Worm (Caenorhabditis elegans) whole organism, young adult: ENCODE measurements around the gene Y51H7BR.8.
A peak's percentile ranks its signal among the peaks of the same experiment; 100 is the strongest.

Experiments used
- C17E4.6 ChIP-seq: fragments of 200-800 bp; sonication (Bioruptor generic); IDR thresholded peaks from 2 replicates; pipeline ENCODE4 v1.3.6; 2022; ENCODE audit warnings: missing genetic modification reagents, missing genetic modification characterization, missing compliant biosample characterization
- F23B12.7 ChIP-seq: sonication (generic microtip); optimal IDR thresholded peaks from 2 replicates; lab custom pipeline; 2017; ENCODE audit warnings: missing genetic modification characterization, mild to moderate bottlenecking, missing compliant biosample characterization, antibody characterized with exemption, moderate library complexity; ENCODE audit not compliant: insufficient read depth
- F55B11.4 ChIP-seq: sonication (generic microtip); optimal IDR thresholded peaks from 2 replicates; lab custom pipeline; 2016; ENCODE audit warnings: missing compliant biosample characterization, missing genetic modification characterization, borderline replicate concordance; ENCODE audit not compliant: insufficient read depth
- K12H6.12 ChIP-seq: fragments of 200-800 bp; sonication (Bioruptor generic); optimal IDR thresholded peaks from 2 replicates; lab custom pipeline; 2018; ENCODE audit warnings: mild to moderate bottlenecking, missing genetic modification characterization, missing compliant biosample characterization
- Y79H2A.3 ChIP-seq: fragments of 200-800 bp; sonication (Bioruptor generic); conservative IDR thresholded peaks from 2 replicates; pipeline ENCODE4 v1.3.6; 2022; ENCODE audit warnings: missing genetic modification reagents, missing genetic modification characterization, missing compliant biosample characterization
- Y95B8A.8 ChIP-seq: fragments of 200-800 bp; sonication (Bioruptor generic); IDR thresholded peaks from 2 replicates; pipeline ENCODE4 v1.3.6; 2022; ENCODE audit warnings: missing genetic modification reagents, missing genetic modification characterization, missing compliant biosample characterization
- ama-1 ChIP-seq, 3 experiments: fragments of 150-350 bp in 1 of 3; sonication (generic microtip) in 2 of 3; optimal IDR thresholded peaks; 2 replicates each; lab custom pipeline; 2014 to 2018; ENCODE audit warnings: missing biosample characterization in 2 of 3, missing genetic modification characterization in 2 of 3, missing genetic modification reagents in 2 of 3
- aptf-2 ChIP-seq: fragments of 200-800 bp; sonication (Bioruptor generic); conservative IDR thresholded peaks from 2 replicates; pipeline ENCODE4 v1.3.6; 2022; ENCODE audit warnings: missing genetic modification reagents, missing genetic modification characterization, missing compliant biosample characterization
- atf-7 ChIP-seq: sonication (generic microtip); optimal IDR thresholded peaks from 2 replicates; lab custom pipeline; 2017; ENCODE audit warnings: mild to moderate bottlenecking, missing genetic modification characterization, missing compliant biosample characterization
- bed-1 ChIP-seq: fragments of 200-800 bp; sonication (Bioruptor generic); IDR thresholded peaks from 2 replicates; pipeline ENCODE4 v1.3.6; 2022; ENCODE audit warnings: missing genetic modification reagents, missing genetic modification characterization, missing compliant biosample characterization
- cebp-2 ChIP-seq: fragments of 200-800 bp; sonication (Bioruptor generic); IDR thresholded peaks from 2 replicates; pipeline ENCODE4 v1.3.6; 2022; ENCODE audit warnings: missing genetic modification characterization, missing compliant biosample characterization
- ceh-27 ChIP-seq: fragments of 200-800 bp; sonication (Bioruptor generic); optimal IDR thresholded peaks from 2 replicates; lab custom pipeline; 2018; ENCODE audit warnings: mild to moderate bottlenecking, missing genetic modification characterization, moderate library complexity, missing compliant biosample characterization
- ceh-40 ChIP-seq: fragments of 200-800 bp; sonication (Bioruptor generic); IDR thresholded peaks from 2 replicates; pipeline ENCODE4 v1.3.6; 2022; ENCODE audit warnings: missing genetic modification characterization, missing compliant biosample characterization
- ceh-58 ChIP-seq: fragments of 200-800 bp; sonication (Bioruptor generic); IDR thresholded peaks from 2 replicates; pipeline ENCODE4 v1.3.6; 2022; ENCODE audit warnings: missing genetic modification characterization, missing compliant biosample characterization
- ceh-91 ChIP-seq: fragments of 200-800 bp; sonication (Bioruptor generic); IDR thresholded peaks from 2 replicates; pipeline ENCODE4 v1.3.6; 2022; ENCODE audit warnings: missing genetic modification reagents, missing genetic modification characterization, missing compliant biosample characterization
- chd-7 ChIP-seq: sonication (generic microtip); optimal IDR thresholded peaks from 2 replicates; lab custom pipeline; 2016; ENCODE audit warnings: mild to moderate bottlenecking, missing genetic modification characterization, moderate library complexity, missing compliant biosample characterization
- dox-1 ChIP-seq: fragments of 200-800 bp; sonication (Bioruptor generic); IDR thresholded peaks from 2 replicates; pipeline ENCODE4 v1.3.6; 2022; ENCODE audit warnings: missing genetic modification reagents, missing genetic modification characterization, missing compliant biosample characterization
- dpl-1 ChIP-seq: fragments of 150-350 bp; optimal IDR thresholded peaks from 2 replicates; lab custom pipeline; 2014; ENCODE audit warnings: missing biosample characterization, missing genetic modification reagents, missing genetic modification characterization
- efl-1 ChIP-seq: fragments of 150-350 bp; optimal IDR thresholded peaks from 2 replicates; lab custom pipeline; 2014; ENCODE audit warnings: missing biosample characterization, missing genetic modification reagents, missing genetic modification characterization
- hlh-12 ChIP-seq: sonication (generic microtip); optimal IDR thresholded peaks from 2 replicates; lab custom pipeline; 2016; ENCODE audit warnings: missing genetic modification characterization, missing compliant biosample characterization
- hlh-26 ChIP-seq: fragments of 200-800 bp; sonication (Bioruptor generic); conservative IDR thresholded peaks from 2 replicates; pipeline ENCODE4 v1.3.6; 2022; ENCODE audit warnings: missing genetic modification reagents, missing genetic modification characterization, missing compliant biosample characterization
- lin-35 ChIP-seq, 3 experiments: fragments of 150-350 bp in 2 of 3; sonication (generic microtip) in 1 of 3; optimal IDR thresholded peaks; 2 replicates each; lab custom pipeline; 2014 to 2018; ENCODE audit warnings: missing biosample characterization in 3 of 3, missing genetic modification characterization in 3 of 3, missing genetic modification reagents in 3 of 3
- madf-10 ChIP-seq: sonication (generic microtip); optimal IDR thresholded peaks from 2 replicates; lab custom pipeline; 2016; ENCODE audit warnings: mild to moderate bottlenecking, missing genetic modification characterization, missing compliant biosample characterization
- madf-8 ChIP-seq: fragments of 200-800 bp; sonication (Bioruptor generic); conservative IDR thresholded peaks from 2 replicates; pipeline ENCODE4 v1.3.6; 2022; ENCODE audit warnings: missing genetic modification reagents, missing genetic modification characterization, missing compliant biosample characterization
- mcd-1 ChIP-seq: fragments of 200-800 bp; sonication (Bioruptor generic); IDR thresholded peaks from 2 replicates; pipeline ENCODE4 v1.3.6; 2022; ENCODE audit warnings: missing genetic modification reagents, missing genetic modification characterization, missing compliant biosample characterization
- mel-28 ChIP-seq: sonication (generic microtip); optimal IDR thresholded peaks from 2 replicates; lab custom pipeline; 2016; ENCODE audit warnings: borderline replicate concordance, mild to moderate bottlenecking, missing genetic modification characterization, missing compliant biosample characterization
- nfya-2 ChIP-seq: fragments of 200-800 bp; sonication (Bioruptor generic); IDR thresholded peaks from 2 replicates; pipeline ENCODE4 v1.3.6; 2022; ENCODE audit warnings: missing genetic modification reagents, missing genetic modification characterization, missing compliant biosample characterization
- nhr-179 ChIP-seq: sonication (generic microtip); optimal IDR thresholded peaks from 2 replicates; lab custom pipeline; 2016; ENCODE audit warnings: mild to moderate bottlenecking, missing genetic modification characterization, missing compliant biosample characterization
- nhr-80 ChIP-seq: sonication (generic microtip); optimal IDR thresholded peaks from 2 replicates; lab custom pipeline; 2016; ENCODE audit warnings: missing genetic modification characterization, missing compliant biosample characterization
- pha-4 ChIP-seq: fragments of 150-350 bp; sonication (generic microtip); optimal IDR thresholded peaks from 2 replicates; lab custom pipeline; 2014; ENCODE audit warnings: missing biosample characterization, missing genetic modification reagents, missing genetic modification characterization
- rec-8 ChIP-seq, 2 experiments: sonication (generic microtip); optimal IDR thresholded peaks; 2 replicates each; lab custom pipeline; 2016; ENCODE audit warnings: mild to moderate bottlenecking in 2 of 2, missing genetic modification characterization in 2 of 2, missing genetic modification reagents in 2 of 2, missing genotype in 2 of 2, missing biosample characterization in 1 of 2, missing compliant biosample characterization in 1 of 2, moderate library complexity in 1 of 2
- repo-1 ChIP-seq: sonication (generic microtip); optimal IDR thresholded peaks from 2 replicates; lab custom pipeline; 2017; ENCODE audit warnings: mild to moderate bottlenecking, missing genetic modification characterization, missing compliant biosample characterization
- rpc-1 ChIP-seq, 2 experiments: fragments of 150-350 bp in 1 of 2; sonication (generic microtip) in 1 of 2; optimal IDR thresholded peaks; 2 replicates each; lab custom pipeline; 2014 to 2018; ENCODE audit warnings: missing biosample characterization in 1 of 2, missing genetic modification characterization in 1 of 2, missing genetic modification reagents in 1 of 2, missing genotype in 1 of 2
- sdz-38 ChIP-seq: sonication (generic microtip); optimal IDR thresholded peaks from 2 replicates; lab custom pipeline; 2016; ENCODE audit warnings: missing genotype, missing genetic modification characterization, missing compliant biosample characterization
- sptf-2 ChIP-seq: fragments of 200-800 bp; sonication (Bioruptor generic); optimal IDR thresholded peaks from 2 replicates; lab custom pipeline; 2018; ENCODE audit warnings: mild to moderate bottlenecking, missing genetic modification characterization, missing compliant biosample characterization
- tbp1 ChIP-seq: fragments of 200-800 bp; sonication (Bioruptor generic); optimal IDR thresholded peaks from 2 replicates; lab custom pipeline; 2018; ENCODE audit warnings: mild to moderate bottlenecking, missing genetic modification characterization, missing compliant biosample characterization
- tlf-1 ChIP-seq: fragments of 200-800 bp; sonication (Bioruptor generic); optimal IDR thresholded peaks from 2 replicates; lab custom pipeline; 2018; ENCODE audit warnings: mild to moderate bottlenecking, missing genetic modification characterization, missing compliant biosample characterization
- ztf-6 ChIP-seq: fragments of 200-800 bp; sonication (Bioruptor generic); IDR thresholded peaks from 2 replicates; pipeline ENCODE4 v1.3.6; 2022; ENCODE audit warnings: missing genetic modification reagents, missing genetic modification characterization, missing compliant biosample characterization

Gene Y51H7BR.8

ce11 chrII:1519867-1520266 lies 853 bp downstream of the Y51H7BR.8 start (continued):
- peak in 1 of 2 experiments; percentile 34 for TF ChIP-seq rec-8 (tag; optimal IDR thresholded peaks at IDR 0.05; lab: Kevin White, UChicago)
- TF ChIP-seq rpc-1 (optimal IDR thresholded peaks at IDR 0.05; lab: Kevin White, UChicago): peak; percentile 60
- peak; percentile 73 for TF ChIP-seq rpc-1 (tag; optimal IDR thresholded peaks at IDR 0.05; lab: Kevin White, UChicago)
- TF ChIP-seq madf-10 (tag; lab: Kevin White, UChicago): peak; percentile 47
- TF ChIP-seq atf-7 (tag; lab: Kevin White, UChicago): no peak
- TF ChIP-seq cebp-2: 0 out of 2 replicates have a peak, but pooled peaks have one; percentile 63
- TF ChIP-seq, all 124 proteins: peak for 29

DNA sequence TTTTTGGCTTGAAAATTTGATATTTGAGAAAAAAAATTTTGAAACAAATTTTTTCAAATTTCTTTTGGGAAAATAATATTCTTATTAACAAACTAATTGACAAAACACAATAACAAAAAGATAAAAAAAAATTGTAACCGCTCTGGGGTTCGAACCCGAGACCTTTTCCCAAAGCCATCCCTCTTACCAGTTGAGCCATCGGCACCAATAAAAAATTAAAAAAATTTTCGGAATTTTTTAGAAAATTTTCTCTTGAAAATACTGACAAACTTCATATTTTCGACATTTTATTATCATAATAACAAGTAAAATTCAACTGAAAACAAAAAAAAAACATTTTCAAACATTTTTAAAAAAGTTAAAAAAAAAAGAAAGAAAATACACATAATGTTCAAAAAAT lies 2.9 kb downstream of the Y51H7BR.8 start:
- TF ChIP-seq efl-1 (GFP tag; lab: Kevin White, UChicago) (no peak), nhr-80 (tag; lab: Kevin White, UChicago) (no peak), sptf-2 (GFP tag; lab: Kevin White, UChicago) (no peak), rpc-1 (optimal IDR thresholded peaks at IDR 0.05; lab: Kevin White, UChicago) (peak; percentile 23), rpc-1 (tag; optimal IDR thresholded peaks at IDR 0.05; lab: Kevin White, UChicago) (peak; percentile 65), nhr-179 (tag; lab: Kevin White, UChicago) (no peak), tbp1 (peak; percentile 75), ztf-6 (GFP tag; lab: Robert Waterston, UW) (no peak)
- TF ChIP-seq, all 124 proteins: peak for 2

DNA sequence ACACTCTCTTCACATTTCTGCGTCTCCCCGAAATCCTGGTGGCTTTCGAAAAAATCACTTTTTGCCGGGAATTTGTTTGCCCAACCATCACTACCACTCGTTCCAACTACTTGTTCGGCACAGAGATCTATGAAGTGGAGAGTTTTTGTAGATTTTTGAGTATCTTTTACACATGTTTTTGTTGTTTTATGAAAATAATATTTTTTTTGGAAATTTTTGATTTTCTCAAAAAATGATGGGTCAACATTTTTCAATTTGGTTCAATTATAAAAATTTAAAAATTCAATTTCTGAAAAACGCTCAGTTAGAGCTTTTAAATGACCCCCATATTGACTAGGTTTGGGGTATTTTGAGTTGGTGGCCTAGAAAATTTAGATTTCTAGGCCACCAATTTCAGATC lies 6.5 kb downstream of the Y51H7BR.8 start, which contains the start of gene Y51H7BR.7:
Gene Y51H7BR.7, minus strand, starts transcription at position 101 of the 400 bp plus-strand sequence.
- TF ChIP-seq bed-1 (GFP tag; lab: Robert Waterston, UW) (no peak), Y95B8A.8 (GFP tag; lab: Robert Waterston, UW) (no peak), dox-1 (GFP tag; lab: Robert Waterston, UW) (no peak), madf-8 (GFP tag; lab: Robert Waterston, UW) (no peak), F23B12.7 (tag; lab: Kevin White, UChicago) (no peak), hlh-26 (GFP tag; lab: Robert Waterston, UW) (no peak), mel-28 (no peak), rpc-1 (optimal IDR thresholded peaks at IDR 0.05; lab: Kevin White, UChicago) (no peak), rpc-1 (tag; optimal IDR thresholded peaks at IDR 0.05; lab: Kevin White, UChicago) (no peak), ceh-40 (GFP tag; lab: Robert Waterston, UW) (no peak), tlf-1 (GFP tag; lab: Kevin White, UChicago) (no peak), repo-1 (tag; lab: Kevin White, UChicago) (no peak), mcd-1 (GFP tag; lab: Robert Waterston, UW) (no peak), ama-1 (optimal IDR thresholded peaks at IDR 0.05; lab: Kevin White, UChicago) (no peak), ama-1 (GFP tag; optimal IDR thresholded peaks at IDR 0.05; lab: Kevin White, UChicago) (no peak), chd-7 (tag; lab: Kevin White, UChicago) (no peak), aptf-2 (no peak), hlh-12 (tag; lab: Kevin White, UChicago) (no peak), dpl-1 (GFP tag; lab: Kevin White, UChicago) (no peak)

ce11 chrII:1529057-1529456 lies 10.0 kb downstream of the Y51H7BR.8 start, which contains the start of gene Y51H7BR.4:
Gene Y51H7BR.4, plus strand, starts transcription at chrII:1529357.
- TF ChIP-seq ceh-91 (GFP tag; lab: Robert Waterston, UW): no peak
- no peak for TF ChIP-seq ceh-27 (GFP tag; lab: Kevin White, UChicago)
- TF ChIP-seq ceh-58: no peak
- TF ChIP-seq chd-7 (tag; lab: Kevin White, UChicago): no peak
- no peak for TF ChIP-seq Y79H2A.3 (GFP tag; lab: Robert Waterston, UW)
- no peak for TF ChIP-seq pha-4 (tag; lab: Kevin White, UChicago)
- no peak for TF ChIP-seq nfya-2 (GFP tag; lab: Robert Waterston, UW)
- no peak for TF ChIP-seq hlh-12 (tag; lab: Kevin White, UChicago)
- no peak for TF ChIP-seq ztf-6 (GFP tag; lab: Robert Waterston, UW)
- no peak for TF ChIP-seq C17E4.6 (GFP tag; lab: Robert Waterston, UW)
- TF ChIP-seq K12H6.12: no peak
- TF ChIP-seq sdz-38: no peak
- no peak for TF ChIP-seq F55B11.4 (tag; lab: Kevin White, UChicago)
- no peak for TF ChIP-seq F23B12.7 (tag; lab: Kevin White, UChicago)
- TF ChIP-seq lin-35 (GFP tag; optimal IDR thresholded peaks at IDR 0.05; lab: Kevin White, UChicago): no peak
- TF ChIP-seq ceh-40 (GFP tag; lab: Robert Waterston, UW): no peak
- TF ChIP-seq, all 124 proteins: peak for 0
